Worm (Caenorhabditis elegans) whole organism, L2 larva: ENCODE measurements around the gene sms-1.

ENCODE experiments used
- C34F6.9 ChIP-seq: fragments of 150-350 bp; optimal IDR thresholded peaks from 2 replicates; lab custom pipeline; 2014; ENCODE audit warnings: missing biosample characterization, missing genetic modification characterization
- F13H6.1 ChIP-seq: sonication (generic microtip); optimal IDR thresholded peaks from 2 replicates; lab custom pipeline; 2016; ENCODE audit warnings: missing genetic modification characterization, missing compliant biosample characterization
- R02D3.7 ChIP-seq: fragments of 150-350 bp; optimal IDR thresholded peaks from 2 replicates; lab custom pipeline; 2014; ENCODE audit warnings: missing biosample characterization, missing genetic modification characterization
- Y55F3AM.14 ChIP-seq: fragments of 200-800 bp; sonication (Bioruptor generic); optimal IDR thresholded peaks from 2 replicates; lab custom pipeline; 2018; ENCODE audit warnings: mild to moderate bottlenecking, missing genetic modification characterization, missing compliant biosample characterization
- ZK546.5 ChIP-seq: sonication (generic microtip); optimal IDR thresholded peaks from 2 replicates; lab custom pipeline; 2017; ENCODE audit warnings: missing biosample characterization, missing genetic modification characterization
- alr-1 ChIP-seq: fragments of 150-350 bp; optimal IDR thresholded peaks from 2 replicates; lab custom pipeline; 2014; ENCODE audit warnings: missing biosample characterization, missing genetic modification characterization
- aly-2 ChIP-seq: fragments of 150-350 bp; optimal IDR thresholded peaks from 2 replicates; lab custom pipeline; 2014; ENCODE audit warnings: missing biosample characterization, missing genetic modification characterization
- blmp-1 ChIP-seq: sonication (generic microtip); optimal IDR thresholded peaks from 2 replicates; lab custom pipeline; 2017; ENCODE audit warnings: missing genetic modification characterization, mild to moderate bottlenecking, missing compliant biosample characterization, antibody characterized with exemption, moderate library complexity; ENCODE audit not compliant: insufficient read depth
- ceh-16 ChIP-seq: fragments of 150-350 bp; optimal IDR thresholded peaks from 2 replicates; lab custom pipeline; 2014; ENCODE audit warnings: missing biosample characterization, missing genetic modification characterization
- crh-2 ChIP-seq: sonication (generic microtip); optimal IDR thresholded peaks from 2 replicates; lab custom pipeline; 2017; ENCODE audit warnings: missing biosample characterization, missing genetic modification characterization
- dmd-4 ChIP-seq: sonication (generic microtip); optimal IDR thresholded peaks from 2 replicates; lab custom pipeline; 2017; ENCODE audit warnings: missing biosample characterization, missing genetic modification characterization
- egl-27 ChIP-seq: sonication (generic microtip); optimal IDR thresholded peaks from 3 replicates; lab custom pipeline; 2017; ENCODE audit warnings: missing biosample characterization, missing genetic modification reagents, missing genetic modification characterization
- elt-1 ChIP-seq: fragments of 150-350 bp; optimal IDR thresholded peaks from 2 replicates; lab custom pipeline; 2014; ENCODE audit warnings: missing biosample characterization, missing genetic modification characterization
- elt-3 ChIP-seq: sonication (generic microtip); optimal IDR thresholded peaks from 2 replicates; lab custom pipeline; 2017; ENCODE audit warnings: missing biosample characterization, missing genetic modification characterization
- fos-1 ChIP-seq: fragments of 150-350 bp; optimal IDR thresholded peaks from 2 replicates; lab custom pipeline; 2014; ENCODE audit warnings: missing biosample characterization, missing genetic modification characterization
- gmeb-1 ChIP-seq: fragments of 150-350 bp; optimal IDR thresholded peaks from 2 replicates; lab custom pipeline; 2014; ENCODE audit warnings: missing biosample characterization, missing genetic modification characterization
- lin-11 ChIP-seq: fragments of 150-350 bp; sonication (generic microtip); optimal IDR thresholded peaks from 2 replicates; lab custom pipeline; 2014; ENCODE audit warnings: missing biosample characterization, missing genetic modification characterization, inconsistent platforms, mixed read lengths
- lin-13 ChIP-seq: fragments of 150-350 bp; optimal IDR thresholded peaks from 2 replicates; lab custom pipeline; 2014; ENCODE audit warnings: missing biosample characterization, missing genetic modification reagents, missing genetic modification characterization
- lin-39 ChIP-seq: fragments of 150-350 bp; optimal IDR thresholded peaks from 2 replicates; lab custom pipeline; 2014; ENCODE audit warnings: missing biosample characterization, missing genetic modification reagents, missing genetic modification characterization
- lsy-2 ChIP-seq, 2 experiments: fragments of 150-350 bp in 1 of 2; sonication (generic microtip) in 1 of 2; optimal IDR thresholded peaks; 2 replicates each; lab custom pipeline; 2014 to 2017; ENCODE audit warnings: missing biosample characterization in 2 of 2, missing genetic modification characterization in 2 of 2
- mab-5 ChIP-seq: fragments of 150-350 bp; optimal IDR thresholded peaks from 2 replicates; lab custom pipeline; 2014; ENCODE audit warnings: missing biosample characterization, missing genetic modification characterization
- mbf-1 ChIP-seq: sonication (generic microtip); optimal IDR thresholded peaks from 2 replicates; lab custom pipeline; 2017; ENCODE audit warnings: missing biosample characterization, missing genetic modification characterization
- mdl-1 ChIP-seq, 2 experiments: fragments of 150-350 bp in 1 of 2; sonication (generic microtip) in 1 of 2; optimal IDR thresholded peaks; 2 replicates each; lab custom pipeline; 2017; ENCODE audit warnings: missing biosample characterization in 2 of 2, missing genetic modification characterization in 2 of 2
- nhr-10 ChIP-seq: sonication (generic microtip); optimal IDR thresholded peaks from 2 replicates; lab custom pipeline; 2017; ENCODE audit warnings: missing biosample characterization, missing genetic modification characterization
- nhr-11 ChIP-seq: fragments of 150-350 bp; optimal IDR thresholded peaks from 2 replicates; lab custom pipeline; 2014; ENCODE audit warnings: missing biosample characterization, missing genetic modification characterization
- nhr-129 ChIP-seq: fragments of 150-350 bp; optimal IDR thresholded peaks from 2 replicates; lab custom pipeline; 2014; ENCODE audit warnings: missing biosample characterization, missing genetic modification characterization
- nhr-21 ChIP-seq: fragments of 150-350 bp; optimal IDR thresholded peaks from 2 replicates; lab custom pipeline; 2014; ENCODE audit warnings: missing biosample characterization, missing genetic modification characterization
- nhr-23 ChIP-seq: fragments of 150-350 bp; optimal IDR thresholded peaks from 2 replicates; lab custom pipeline; 2014; ENCODE audit warnings: missing biosample characterization, missing genetic modification reagents, missing genetic modification characterization
- nhr-25 ChIP-seq: fragments of 150-350 bp; sonication (generic microtip); optimal IDR thresholded peaks from 3 replicates; lab custom pipeline; 2014; ENCODE audit warnings: missing biosample characterization, missing genetic modification characterization
- nhr-6 ChIP-seq: fragments of 150-350 bp; optimal IDR thresholded peaks from 2 replicates; lab custom pipeline; 2014; ENCODE audit warnings: missing biosample characterization, missing genetic modification characterization
- peb-1 ChIP-seq: fragments of 150-350 bp; optimal IDR thresholded peaks from 2 replicates; lab custom pipeline; 2014; ENCODE audit warnings: missing biosample characterization, missing genetic modification characterization
- sem-4 ChIP-seq: fragments of 150-350 bp; optimal IDR thresholded peaks from 2 replicates; lab custom pipeline; 2014; ENCODE audit warnings: missing biosample characterization, missing genetic modification reagents, missing genetic modification characterization
- skn-1 ChIP-seq: sonication (generic microtip); optimal IDR thresholded peaks from 2 replicates; lab custom pipeline; 2017; ENCODE audit warnings: missing biosample characterization, missing genetic modification characterization
- sma-3 ChIP-seq: sonication (generic microtip); optimal IDR thresholded peaks from 2 replicates; lab custom pipeline; 2016; ENCODE audit warnings: missing genetic modification reagents, missing genetic modification characterization, missing compliant biosample characterization
- sma-9 ChIP-seq, 2 experiments: fragments of 150-350 bp in 1 of 2; sonication (generic microtip) in 1 of 2; optimal IDR thresholded peaks; 2 replicates each; lab custom pipeline; 2014 to 2016; ENCODE audit warnings: missing genetic modification characterization in 2 of 2, mild to moderate bottlenecking in 1 of 2, missing biosample characterization in 1 of 2, missing compliant biosample characterization in 1 of 2, missing genetic modification reagents in 1 of 2, moderate library complexity in 1 of 2
- snpc-4 ChIP-seq: fragments of 150-350 bp; optimal IDR thresholded peaks from 2 replicates; lab custom pipeline; 2014; ENCODE audit warnings: missing biosample characterization, missing genetic modification characterization
- unc-39 ChIP-seq: fragments of 150-350 bp; optimal IDR thresholded peaks from 2 replicates; lab custom pipeline; 2014; ENCODE audit warnings: missing biosample characterization, missing genetic modification characterization
- unc-55 ChIP-seq: fragments of 150-350 bp; sonication (generic microtip); optimal IDR thresholded peaks from 3 replicates; lab custom pipeline; 2014; ENCODE audit warnings: missing biosample characterization, missing genetic modification reagents, missing genetic modification characterization
- unc-62 ChIP-seq: fragments of 150-350 bp; optimal IDR thresholded peaks from 2 replicates; lab custom pipeline; 2014; ENCODE audit warnings: missing biosample characterization, missing genetic modification reagents, missing genetic modification characterization
- zag-1 ChIP-seq: fragments of 150-350 bp; optimal IDR thresholded peaks from 2 replicates; lab custom pipeline; 2014; ENCODE audit warnings: missing biosample characterization, missing genetic modification characterization
- ztf-1 ChIP-seq: fragments of 200-800 bp; sonication (Bioruptor generic); conservative IDR thresholded peaks from 2 replicates; pipeline ENCODE4 v1.3.6; 2022; ENCODE audit warnings: missing genetic modification characterization, missing compliant biosample characterization
- ztf-11 ChIP-seq: sonication (generic microtip); optimal IDR thresholded peaks from 2 replicates; lab custom pipeline; 2017; ENCODE audit warnings: missing biosample characterization, missing genetic modification characterization
- ztf-4 ChIP-seq: fragments of 150-350 bp; optimal IDR thresholded peaks from 2 replicates; lab custom pipeline; 2014; ENCODE audit warnings: missing biosample characterization, missing genetic modification characterization

sms-1 gene

ce11 chrIV:11435761-11436160 is 62.2 kb downstream of the sms-1 start:
- TF ChIP-seq peb-1 (tag; lab: Kevin White, UChicago) (no peak), dmd-4 (no peak), alr-1 (no peak), ZK546.5 (tag; lab: Kevin White, UChicago) (no peak), elt-1 (tag; lab: Kevin White, UChicago) (no peak), Y55F3AM.14 (no peak), unc-39 (no peak), crh-2 (no peak), nhr-25 (no peak), lin-13 (GFP tag; lab: Kevin White, UChicago) (no peak), lin-39 (tag; lab: Kevin White, UChicago) (no peak), mdl-1 (tag; optimal IDR thresholded peaks at IDR 0.05; lab: Kevin White, UChicago) (no peak), mbf-1 (tag; lab: Kevin White, UChicago) (no peak), ceh-16 (tag; lab: Kevin White, UChicago) (no peak), nhr-129 (tag; lab: Kevin White, UChicago) (no peak)

- TF ChIP-seq fos-1 (peak; percentile 80), nhr-23 (tag; lab: Kevin White, UChicago) (no peak)
Observed at ce11 chrIV:11434575-11434974, 63.4 kb downstream of the sms-1 start.

ce11 chrIV:11433709-11434108 is 64.3 kb downstream of the sms-1 start:
- TF ChIP-seq aly-2 (tag; lab: Kevin White, UChicago), result no peak
- TF ChIP-seq fos-1, result peak; percentile 49
- TF ChIP-seq sem-4 (tag; lab: Kevin White, UChicago), result peak; percentile 48
- peak; percentile 54 for TF ChIP-seq zag-1 (tag; lab: Kevin White, UChicago)
- TF ChIP-seq lsy-2 (tag; optimal IDR thresholded peaks at IDR 0.05; lab: Kevin White, UChicago), result peak; percentile 73 to 84
- peak; percentile 68 for TF ChIP-seq crh-2
- peak; percentile 53 for TF ChIP-seq sma-9 (GFP tag; optimal IDR thresholded peaks at IDR 0.05; lab: Kevin White, UChicago)
- TF ChIP-seq sma-9 (tag; optimal IDR thresholded peaks at IDR 0.05; lab: Kevin White, UChicago), result no peak
- no peak for TF ChIP-seq elt-3 (tag; lab: Kevin White, UChicago)
- no peak for TF ChIP-seq elt-1 (tag; lab: Kevin White, UChicago)
- TF ChIP-seq R02D3.7, result no peak
- no peak for TF ChIP-seq ceh-16 (tag; lab: Kevin White, UChicago)
- TF ChIP-seq nhr-11 (tag; lab: Kevin White, UChicago), result no peak
- no peak for TF ChIP-seq ztf-11 (tag; lab: Kevin White, UChicago)
- peak; percentile 63 for TF ChIP-seq lin-13 (GFP tag; lab: Kevin White, UChicago)
- TF ChIP-seq nhr-21 (tag; lab: Kevin White, UChicago), result no peak
- TF ChIP-seq nhr-129 (tag; lab: Kevin White, UChicago), result peak; percentile 80
- TF ChIP-seq nhr-23 (tag; lab: Kevin White, UChicago), result no peak
- TF ChIP-seq nhr-6 (tag; lab: Kevin White, UChicago), result no peak
- TF ChIP-seq sma-3 (GFP tag; lab: Kevin White, UChicago), result peak; percentile 31
- peak; percentile 44 for TF ChIP-seq egl-27
- peak; percentile 55 for TF ChIP-seq ztf-4 (tag; lab: Kevin White, UChicago)
- TF ChIP-seq lin-11 (tag; lab: Kevin White, UChicago), result peak; percentile 20
- no peak for TF ChIP-seq peb-1 (tag; lab: Kevin White, UChicago)
- no peak for TF ChIP-seq ztf-1 (GFP tag; lab: Robert Waterston, UW)
- TF ChIP-seq C34F6.9, result peak; percentile 90
- TF ChIP-seq blmp-1, result no peak
- TF ChIP-seq nhr-25, result no peak
- TF ChIP-seq snpc-4, result peak; percentile 10
- no peak for TF ChIP-seq nhr-10
- TF ChIP-seq gmeb-1 (tag; lab: Kevin White, UChicago), result peak; percentile 73
- TF ChIP-seq unc-62, result no peak
- TF ChIP-seq mab-5 (tag; lab: Kevin White, UChicago), result peak; percentile 49
- no peak for TF ChIP-seq skn-1
- no peak for TF ChIP-seq lin-39 (tag; lab: Kevin White, UChicago)
- TF ChIP-seq alr-1, result no peak
- peak; percentile 82 for TF ChIP-seq F13H6.1
- no peak for TF ChIP-seq ZK546.5 (tag; lab: Kevin White, UChicago)
- no peak for TF ChIP-seq unc-39
- TF ChIP-seq unc-55 (GFP tag; lab: Kevin White, UChicago), result peak; percentile 91
